Worm (Caenorhabditis elegans) whole organism, early embryonic: ENCODE data around the gene F21C10.11.

Experiments used
- F13C5.2 ChIP-seq: sonication (generic microtip); optimal IDR thresholded peaks from 2 replicates; lab custom pipeline; 2017; ENCODE audit warnings: mild to moderate bottlenecking, missing genetic modification characterization, inconsistent platforms, missing compliant biosample characterization
- ama-1 ChIP-seq: fragments of 150-350 bp; optimal IDR thresholded peaks from 2 replicates; lab custom pipeline; 2014
- ets-7 ChIP-seq: sonication (generic microtip); optimal IDR thresholded peaks from 2 replicates; lab custom pipeline; 2016; ENCODE audit warnings: missing genotype, missing genetic modification characterization, missing compliant biosample characterization
- flt-1 ChIP-seq: fragments of 200-800 bp; sonication (Bioruptor generic); IDR thresholded peaks from 2 replicates; pipeline ENCODE4 v1.3.6; 2022; ENCODE audit warnings: missing genetic modification characterization, missing compliant biosample characterization
- hmbx-1 ChIP-seq: sonication (generic microtip); optimal IDR thresholded peaks from 2 replicates; lab custom pipeline; 2016; ENCODE audit warnings: mild to moderate bottlenecking, missing genetic modification characterization, missing compliant biosample characterization
- hnd-1 ChIP-seq: sonication (generic microtip); optimal IDR thresholded peaks from 2 replicates; lab custom pipeline; 2016; ENCODE audit warnings: missing genetic modification characterization, missing compliant biosample characterization
- pes-1 ChIP-seq: fragments of 200-800 bp; sonication (Bioruptor generic); IDR thresholded peaks from 2 replicates; pipeline ENCODE4 v1.3.6; 2022; ENCODE audit warnings: missing genetic modification reagents, missing genetic modification characterization, missing compliant biosample characterization
- sea-1 ChIP-seq: fragments of 200-800 bp; sonication (Bioruptor generic); conservative IDR thresholded peaks from 2 replicates; pipeline ENCODE4 v1.3.6; 2022; ENCODE audit warnings: missing genetic modification characterization, missing compliant biosample characterization
- tbx-11 ChIP-seq: fragments of 200-800 bp; sonication (Bioruptor generic); IDR thresholded peaks from 2 replicates; pipeline ENCODE4 v1.3.6; 2022; ENCODE audit warnings: missing genetic modification characterization, missing compliant biosample characterization
- tbx-37 ChIP-seq: fragments of 200-800 bp; sonication (Bioruptor generic); conservative IDR thresholded peaks from 2 replicates; pipeline ENCODE4 v1.3.6; 2022; ENCODE audit warnings: missing genetic modification reagents, missing genetic modification characterization, missing compliant biosample characterization
- tra-4 ChIP-seq: sonication (generic microtip); optimal IDR thresholded peaks from 2 replicates; lab custom pipeline; 2017; ENCODE audit warnings: missing genetic modification characterization, missing compliant biosample characterization

DNA sequence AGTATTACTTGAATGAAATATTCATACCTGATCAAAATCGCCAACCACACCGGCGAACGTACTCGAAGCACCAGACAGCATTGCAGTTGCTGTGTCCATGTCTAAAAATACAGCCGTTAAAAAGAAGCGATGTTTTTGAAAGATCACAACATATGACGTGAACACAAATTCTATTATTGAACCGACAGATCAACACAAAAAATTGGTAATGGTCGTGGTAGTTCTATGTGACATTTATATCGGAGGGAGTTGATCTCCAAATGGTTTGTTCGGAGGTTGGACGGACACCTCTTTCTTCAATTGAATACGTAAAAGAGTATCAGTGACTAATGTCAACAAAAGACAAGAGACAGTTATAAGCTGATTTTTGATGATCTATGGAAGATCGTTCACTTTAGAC, 18.0 kb downstream of the F21C10.11 start, which contains the start of gene pitr-3:
- TF ChIP-seq ama-1 (lab: Kevin White, UChicago) (no peak), tbx-11 (GFP tag; lab: Robert Waterston, UW) (no peak), hnd-1 (tag; lab: Kevin White, UChicago) (no peak), tbx-37 (GFP tag; lab: Robert Waterston, UW) (no peak), pes-1 (GFP tag; lab: Robert Waterston, UW) (no peak), hmbx-1 (tag; lab: Kevin White, UChicago) (no peak), sea-1 (GFP tag; lab: Robert Waterston, UW) (no peak), flt-1 (no peak), tra-4 (tag; lab: Kevin White, UChicago) (no peak), ets-7 (tag; lab: Kevin White, UChicago) (no peak), F13C5.2 (tag; lab: Kevin White, UChicago) (no peak)
